Fruit fly (Drosophila melanogaster): Measurements from ENCODE around the gene MRP.

- TF ChIP-seq Abd-B (GFP tag; optimal IDR thresholded peaks at IDR 0.05) (no peak), Dfd (GFP tag; optimal IDR thresholded peaks at IDR 0.05) (no peak), OdsH (GFP tag; optimal IDR thresholded peaks at IDR 0.05) (no peak), GATAd (GFP tag; optimal IDR thresholded peaks at IDR 0.05) (no peak), Sp1 (GFP tag; optimal IDR thresholded peaks at IDR 0.05) (no peak), Myc (optimal IDR thresholded peaks at IDR 0.05) (no peak), h (GFP tag; optimal IDR thresholded peaks at IDR 0.05) (no peak), pan (optimal IDR thresholded peaks at IDR 0.05) (no peak)
These were observed 31.2 kb downstream of the MRP start for dm6 chr2L:12750060-12750459.
